Fruit fly (Drosophila melanogaster) whole organism, adult: ENCODE data around the gene CG4393.

Experiments
- CG11617 ChIP-seq: fragments of 200-800 bp; sonication (Bioruptor generic); optimal IDR thresholded peaks from 2 replicates; lab custom pipeline; 2017; ENCODE audit warnings: mild to moderate bottlenecking, missing biosample characterization, missing genetic modification reagents, missing genetic modification characterization
- CG12768 ChIP-seq: fragments of 200-800 bp; sonication (Bioruptor generic); optimal IDR thresholded peaks from 2 replicates; lab custom pipeline; 2017; ENCODE audit warnings: missing biosample characterization, missing genetic modification characterization, mild to moderate bottlenecking, moderate library complexity, missing genetic modification reagents
- CG14711 ChIP-seq: fragments of 200-800 bp; sonication (Bioruptor generic); optimal IDR thresholded peaks from 2 replicates; lab custom pipeline; 2018; ENCODE audit warnings: missing biosample characterization, mild to moderate bottlenecking, missing genetic modification characterization, moderate library complexity
- CG1620 ChIP-seq: fragments of 200-800 bp; sonication (Bioruptor generic); optimal IDR thresholded peaks from 2 replicates; lab custom pipeline; 2016; ENCODE audit warnings: missing biosample characterization, missing genetic modification characterization
- CG33017 ChIP-seq: fragments of 200-800 bp; sonication (Bioruptor generic); optimal IDR thresholded peaks from 2 replicates; lab custom pipeline; 2018; ENCODE audit warnings: missing biosample characterization, mild to moderate bottlenecking, missing genetic modification characterization, moderate library complexity
- CG5204 ChIP-seq: fragments of 200-800 bp; sonication (Bioruptor generic); optimal IDR thresholded peaks from 2 replicates; lab custom pipeline; 2016; ENCODE audit warnings: missing biosample characterization, missing genetic modification characterization
- CG7045 ChIP-seq: fragments of 200-800 bp; sonication (Bioruptor generic); optimal IDR thresholded peaks from 2 replicates; lab custom pipeline; 2017; ENCODE audit warnings: missing biosample characterization, mild to moderate bottlenecking, missing genetic modification characterization
- CG7101 ChIP-seq: fragments of 200-800 bp; sonication (Bioruptor generic); optimal IDR thresholded peaks from 2 replicates; lab custom pipeline; 2018; ENCODE audit warnings: missing biosample characterization, mild to moderate bottlenecking, missing genetic modification characterization, moderate library complexity
- Clk ChIP-seq: fragments of 200-800 bp; sonication (Bioruptor generic); optimal IDR thresholded peaks from 2 replicates; lab custom pipeline; 2017; ENCODE audit warnings: missing biosample characterization, missing genetic modification characterization
- Crg-1 ChIP-seq: fragments of 200-800 bp; sonication (Bioruptor generic); optimal IDR thresholded peaks from 2 replicates; lab custom pipeline; 2016; ENCODE audit warnings: missing biosample characterization, missing genetic modification characterization
- Hr96 ChIP-seq: fragments of 200-800 bp; sonication (Bioruptor generic); optimal IDR thresholded peaks from 2 replicates; lab custom pipeline; 2016; ENCODE audit warnings: missing biosample characterization, missing genetic modification characterization
- Mnt ChIP-seq: fragments of 200-800 bp; sonication (Bioruptor generic); optimal IDR thresholded peaks from 2 replicates; lab custom pipeline; 2016; ENCODE audit warnings: missing biosample characterization, mild to moderate bottlenecking, missing genetic modification characterization
- bab1 ChIP-seq: fragments of 200-800 bp; sonication (Bioruptor generic); optimal IDR thresholded peaks from 3 replicates; lab custom pipeline; 2019; ENCODE audit warnings: missing biosample characterization, mild to moderate bottlenecking, missing genetic modification characterization, moderate library complexity
- cic ChIP-seq: fragments of 200-800 bp; sonication (Bioruptor generic); optimal IDR thresholded peaks from 2 replicates; lab custom pipeline; 2017; ENCODE audit warnings: missing biosample characterization, mild to moderate bottlenecking, missing genetic modification characterization, moderate library complexity
- cnc ChIP-seq, 2 experiments: fragments of >200 bp; optimal IDR thresholded peaks; 2 replicates each; lab custom pipeline; 2017
- kay ChIP-seq: fragments of 200-800 bp; sonication (Bioruptor generic); peaks from one replicate; lab custom pipeline; 2016; ENCODE audit warnings: missing biosample characterization, missing genetic modification characterization, borderline replicate concordance
- ovo ChIP-seq: fragments of 200-800 bp; sonication (Bioruptor generic); optimal IDR thresholded peaks from 2 replicates; lab custom pipeline; 2016; ENCODE audit warnings: missing biosample characterization, missing genetic modification characterization
- pad ChIP-seq: fragments of 200-800 bp; sonication (Bioruptor generic); optimal IDR thresholded peaks from 3 replicates; lab custom pipeline; 2017; ENCODE audit warnings: missing biosample characterization, missing genetic modification characterization, mild to moderate bottlenecking, moderate library complexity, missing genetic modification reagents
- tj ChIP-seq: fragments of 200-800 bp; sonication (Bioruptor generic); optimal IDR thresholded peaks from 3 replicates; lab custom pipeline; 2017; ENCODE audit warnings: missing biosample characterization, mild to moderate bottlenecking, missing genetic modification characterization, moderate library complexity
- toe ChIP-seq: fragments of 200-800 bp; sonication (Bioruptor generic); optimal IDR thresholded peaks from 2 replicates; lab custom pipeline; 2016; ENCODE audit warnings: missing biosample characterization, missing genetic modification characterization

The CG4393 gene

dm6 chr3R:23373403-23373802, 11.2 kb downstream of the CG4393 start, which contains the start of gene CG42828:
CG42828 (plus strand) TSS chr3R:23373703.
- TF ChIP-seq CG12768 (GFP tag; lab: Kevin White, UChicago): no peak
- TF ChIP-seq CG5204 (GFP tag; lab: Kevin White, UChicago): no peak
- no peak for TF ChIP-seq pad (GFP tag; lab: Kevin White, UChicago)
- TF ChIP-seq ovo (GFP tag; lab: Kevin White, UChicago): no peak
- no peak for TF ChIP-seq CG33017
- no peak for TF ChIP-seq CG11617 (GFP tag; lab: Kevin White, UChicago)
- TF ChIP-seq Crg-1 (GFP tag; lab: Kevin White, UChicago): no peak
- TF ChIP-seq CG7045: no peak
- no peak for TF ChIP-seq cic (GFP tag; lab: Kevin White, UChicago)

- no peak for TF ChIP-seq CG33017
- no peak for TF ChIP-seq Crg-1 (GFP tag; lab: Kevin White, UChicago)
- no peak for TF ChIP-seq CG7101 (tag; lab: Kevin White, UChicago)
- no peak for TF ChIP-seq Clk (GFP tag; lab: Kevin White, UChicago)
- TF ChIP-seq CG11617 (GFP tag; lab: Kevin White, UChicago): no peak
- TF ChIP-seq tj (GFP tag; lab: Kevin White, UChicago): no peak
- no peak for TF ChIP-seq CG14711
- TF ChIP-seq Mnt (GFP tag; lab: Kevin White, UChicago): no peak
- TF ChIP-seq CG1620 (GFP tag; lab: Kevin White, UChicago): no peak
- no peak for TF ChIP-seq ovo (GFP tag; lab: Kevin White, UChicago)
- no peak for TF ChIP-seq Hr96 (GFP tag; lab: Kevin White, UChicago)
- TF ChIP-seq pad (GFP tag; lab: Kevin White, UChicago): no peak
- TF ChIP-seq toe (GFP tag; lab: Kevin White, UChicago): no peak
Observed at dm6 chr3R:23372624-23373023, 12.0 kb downstream of the CG4393 start, which contains the start of gene CG42827. CG42827 (plus strand) TSS chr3R:23372924.

dm6 chr3R:23368235-23368634, 16.3 kb downstream of the CG4393 start:
- no peak for TF ChIP-seq CG5204 (GFP tag; lab: Kevin White, UChicago)
- no peak for TF ChIP-seq Hr96 (GFP tag; lab: Kevin White, UChicago)

- TF ChIP-seq cnc (optimal IDR thresholded peaks at IDR 0.05; lab: Kevin White, UChicago): no peak
Observed at dm6 chr3R:23367540-23367939, 17.0 kb downstream of the CG4393 start.

- TF ChIP-seq CG7101 (tag; lab: Kevin White, UChicago) (no peak), cic (GFP tag; lab: Kevin White, UChicago) (no peak), Mnt (GFP tag; lab: Kevin White, UChicago) (no peak), CG5204 (GFP tag; lab: Kevin White, UChicago) (no peak), Hr96 (GFP tag; lab: Kevin White, UChicago) (no peak), ovo (GFP tag; lab: Kevin White, UChicago) (no peak), CG14711 (no peak), kay (GFP tag; lab: Kevin White, UChicago) (no peak), Crg-1 (GFP tag; lab: Kevin White, UChicago) (no peak), CG1620 (GFP tag; lab: Kevin White, UChicago) (no peak), Clk (GFP tag; lab: Kevin White, UChicago) (no peak), CG7045 (no peak), toe (GFP tag; lab: Kevin White, UChicago) (no peak), tj (GFP tag; lab: Kevin White, UChicago) (no peak)
Observed at dm6 chr3R:23365028-23365427, 19.5 kb downstream of the CG4393 start.

dm6 chr3R:23363515-23364124, 21.0 kb downstream of the CG4393 start, which contains the start of gene CG4408:
CG4408 (minus strand) TSS chr3R:23363574.
- TF ChIP-seq bab1 (GFP tag; lab: Kevin White, UChicago): peak; percentile 43
- TF ChIP-seq toe (GFP tag; lab: Kevin White, UChicago): no peak
- TF ChIP-seq cnc (optimal IDR thresholded peaks at IDR 0.05; lab: Kevin White, UChicago): no peak
- TF ChIP-seq Mnt (GFP tag; lab: Kevin White, UChicago): no peak
- peak; percentile 19 for TF ChIP-seq Hr96 (GFP tag; lab: Kevin White, UChicago)
- TF ChIP-seq CG1620 (GFP tag; lab: Kevin White, UChicago): peak; percentile 48
- no peak for TF ChIP-seq Clk (GFP tag; lab: Kevin White, UChicago)
- TF ChIP-seq CG14711: peak; percentile 77
- TF ChIP-seq CG5204 (GFP tag; lab: Kevin White, UChicago): no peak
- no peak for TF ChIP-seq tj (GFP tag; lab: Kevin White, UChicago)
- TF ChIP-seq pad (GFP tag; lab: Kevin White, UChicago): peak; percentile 57
- peak; percentile 4 for TF ChIP-seq CG11617 (GFP tag; lab: Kevin White, UChicago)
- TF ChIP-seq CG12768 (GFP tag; lab: Kevin White, UChicago): peak; percentile 41
- no peak for TF ChIP-seq ovo (GFP tag; lab: Kevin White, UChicago)
- TF ChIP-seq CG7045: peak; percentile 27
- no peak for TF ChIP-seq cic (GFP tag; lab: Kevin White, UChicago)
- peak; percentile 39 for TF ChIP-seq Crg-1 (GFP tag; lab: Kevin White, UChicago)
- TF ChIP-seq CG33017: peak; percentile 70
- TF ChIP-seq kay (GFP tag; lab: Kevin White, UChicago): no peak
- peak; percentile 82 for TF ChIP-seq CG7101 (tag; lab: Kevin White, UChicago)
